Fruit fly (Drosophila melanogaster) whole organism, embryonic: ENCODE measurements around the gene CG31287.

Source experiments
- ATbp ChIP-seq: fragments of 200-800 bp; sonication (Bioruptor generic); optimal IDR thresholded peaks from 2 replicates; lab custom pipeline; 2017; ENCODE audit warnings: missing biosample characterization, mild to moderate bottlenecking, missing genetic modification characterization, missing genetic modification reagents
- CG10267 ChIP-seq: fragments of 200-800 bp; sonication (Bioruptor generic); optimal IDR thresholded peaks from 2 replicates; lab custom pipeline; 2018; ENCODE audit warnings: missing biosample characterization, mild to moderate bottlenecking, missing genetic modification characterization, moderate library complexity
- CG10543 ChIP-seq: fragments of 200-800 bp; sonication (Bioruptor generic); optimal IDR thresholded peaks from 3 replicates; lab custom pipeline; 2017; ENCODE audit warnings: missing biosample characterization, mild to moderate bottlenecking, missing genetic modification characterization, moderate library complexity
- CG11247 ChIP-seq: fragments of 200-800 bp; sonication (Bioruptor generic); IDR thresholded peaks from 2 replicates; pipeline ENCODE4 v1.3.6; 2022; ENCODE audit warnings: missing biosample characterization, missing genetic modification characterization
- CG11398 ChIP-seq: fragments of 200-800 bp; sonication (Bioruptor generic); optimal IDR thresholded peaks from 2 replicates; lab custom pipeline; 2016; ENCODE audit warnings: missing biosample characterization, missing genetic modification characterization
- CG11456 ChIP-seq: fragments of 200-800 bp; sonication (Bioruptor generic); IDR thresholded peaks from 3 replicates; pipeline ENCODE4 v1.3.6; 2022; ENCODE audit warnings: missing biosample characterization, missing genetic modification characterization
- CG11504 ChIP-seq: fragments of 200-800 bp; sonication (Bioruptor generic); optimal IDR thresholded peaks from 3 replicates; lab custom pipeline; 2019; ENCODE audit warnings: missing biosample characterization, mild to moderate bottlenecking, missing genetic modification characterization, moderate library complexity
- CG12236 ChIP-seq: fragments of 200-800 bp; sonication (Bioruptor generic); optimal IDR thresholded peaks from 2 replicates; lab custom pipeline; 2016; ENCODE audit warnings: missing biosample characterization, missing genetic modification characterization
- CG14441 ChIP-seq: fragments of 200-800 bp; sonication (Bioruptor generic); IDR thresholded peaks from 2 replicates; pipeline ENCODE4 v1.3.6; 2022; ENCODE audit warnings: missing biosample characterization, missing genetic modification characterization
- CG1602 ChIP-seq: fragments of 200-800 bp; sonication (Bioruptor generic); optimal IDR thresholded peaks from 3 replicates; lab custom pipeline; 2016; ENCODE audit warnings: missing biosample characterization, missing genetic modification characterization
- CG16815 ChIP-seq: fragments of 200-800 bp; sonication (Bioruptor generic); optimal IDR thresholded peaks from 3 replicates; lab custom pipeline; 2017; ENCODE audit warnings: missing biosample characterization, mild to moderate bottlenecking, missing genetic modification characterization
- CG2875 ChIP-seq: fragments of 200-800 bp; sonication (Bioruptor generic); optimal IDR thresholded peaks from 2 replicates; lab custom pipeline; 2017; ENCODE audit warnings: missing biosample characterization, mild to moderate bottlenecking, missing genetic modification characterization, missing genetic modification reagents
- CG31365 ChIP-seq: fragments of 200-800 bp; sonication (Bioruptor generic); optimal IDR thresholded peaks from 2 replicates; lab custom pipeline; 2018; ENCODE audit warnings: missing biosample characterization, mild to moderate bottlenecking, missing genetic modification characterization
- CG3281 ChIP-seq: fragments of 200-800 bp; sonication (Bioruptor generic); optimal IDR thresholded peaks from 3 replicates; lab custom pipeline; 2017; ENCODE audit warnings: missing biosample characterization, mild to moderate bottlenecking, missing genetic modification characterization
- CG34376 ChIP-seq: fragments of 200-800 bp; sonication (Bioruptor generic); optimal IDR thresholded peaks from 2 replicates; lab custom pipeline; 2018; ENCODE audit warnings: missing biosample characterization, mild to moderate bottlenecking, missing genetic modification characterization
- CG4360 ChIP-seq: fragments of 200-800 bp; sonication (Bioruptor generic); IDR thresholded peaks from 2 replicates; pipeline ENCODE4 v1.3.6; 2022; ENCODE audit warnings: missing biosample characterization, missing genetic modification characterization
- CG4424 ChIP-seq: fragments of 200-800 bp; sonication (Bioruptor generic); optimal IDR thresholded peaks from 3 replicates; lab custom pipeline; 2016; ENCODE audit warnings: missing biosample characterization, missing genetic modification characterization
- CG5953 ChIP-seq: fragments of 200-800 bp; sonication (Bioruptor generic); IDR thresholded peaks from 2 replicates; pipeline ENCODE4 v1.3.6; 2022; ENCODE audit warnings: missing biosample characterization, missing genetic modification characterization
- CG7745 ChIP-seq: fragments of 200-800 bp; sonication (Bioruptor generic); optimal IDR thresholded peaks from 2 replicates; lab custom pipeline; 2018; ENCODE audit warnings: missing biosample characterization, mild to moderate bottlenecking, missing genetic modification characterization, moderate library complexity
- CG8765 ChIP-seq: fragments of 200-800 bp; sonication (Bioruptor generic); IDR thresholded peaks from 2 replicates; pipeline ENCODE4 v1.3.6; 2022; ENCODE audit warnings: missing biosample characterization, missing genetic modification characterization
- Dbx ChIP-seq: fragments of 200-800 bp; sonication (Bioruptor generic); IDR thresholded peaks from 3 replicates; pipeline ENCODE4 v1.3.6; 2022; ENCODE audit warnings: missing biosample characterization, missing genetic modification characterization
- Deaf1 ChIP-seq: fragments of 200-800 bp; optimal IDR thresholded peaks from 3 replicates; lab custom pipeline; 2019; ENCODE audit warnings: missing biosample characterization, mild to moderate bottlenecking, missing genetic modification characterization, moderate library complexity
- Fer1 ChIP-seq: fragments of 200-800 bp; sonication (Bioruptor generic); optimal IDR thresholded peaks from 2 replicates; lab custom pipeline; 2017; ENCODE audit warnings: missing biosample characterization, mild to moderate bottlenecking, missing genetic modification characterization
- Gug ChIP-seq: fragments of 200-800 bp; sonication (Bioruptor generic); IDR thresholded peaks from 4 replicates; pipeline ENCODE4 v1.3.6; 2022; ENCODE audit warnings: missing biosample characterization, missing genetic modification characterization
- HLH3B ChIP-seq: fragments of 200-800 bp; sonication (Bioruptor generic); IDR thresholded peaks from 2 replicates; pipeline ENCODE4 v1.3.6; 2022; ENCODE audit warnings: missing biosample characterization, missing genetic modification characterization
- Hr51 ChIP-seq, 2 experiments: fragments of 200-800 bp; sonication (Bioruptor generic); optimal IDR thresholded peaks; 2 replicates in 1 of 2; 3 replicates in 1 of 2; lab custom pipeline; 2016 to 2018; ENCODE audit warnings: missing biosample characterization in 2 of 2, missing genetic modification characterization in 2 of 2, mild to moderate bottlenecking in 1 of 2, moderate library complexity in 1 of 2
- Hsf ChIP-seq: fragments of 200-800 bp; sonication (Bioruptor generic); optimal IDR thresholded peaks from 3 replicates; lab custom pipeline; 2016; ENCODE audit warnings: missing biosample characterization, missing genetic modification characterization
- Max ChIP-seq: fragments of 200-800 bp; sonication (Bioruptor generic); optimal IDR thresholded peaks from 2 replicates; lab custom pipeline; 2016; ENCODE audit warnings: missing biosample characterization, mild to moderate bottlenecking, missing genetic modification characterization
- Nf-YA ChIP-seq: fragments of 200-800 bp; sonication (Bioruptor generic); IDR thresholded peaks from 2 replicates; pipeline ENCODE4 v1.3.6; 2022; ENCODE audit warnings: missing biosample characterization, missing genetic modification characterization
- Optix ChIP-seq: fragments of 200-800 bp; sonication (Bioruptor generic); IDR thresholded peaks from 3 replicates; pipeline ENCODE4 v1.3.6; 2022; ENCODE audit warnings: missing biosample characterization, missing genetic modification characterization
- Xbp1 ChIP-seq: fragments of 200-800 bp; sonication (Bioruptor generic); optimal IDR thresholded peaks from 3 replicates; lab custom pipeline; 2016; ENCODE audit warnings: missing biosample characterization, mild to moderate bottlenecking, missing genetic modification characterization
- abd-A ChIP-seq: fragments of 200-800 bp; sonication (Bioruptor generic); optimal IDR thresholded peaks from 3 replicates; lab custom pipeline; 2019; ENCODE audit warnings: missing biosample characterization, mild to moderate bottlenecking, missing genetic modification characterization, moderate library complexity
- al ChIP-seq: fragments of 200-800 bp; sonication (Bioruptor generic); IDR thresholded peaks from 2 replicates; pipeline ENCODE4 v1.3.6; 2022; ENCODE audit warnings: missing biosample characterization, missing genetic modification characterization
- ci ChIP-seq: fragments of 200-800 bp; sonication (Bioruptor generic); IDR thresholded peaks from 3 replicates; pipeline ENCODE4 v1.3.6; 2022; ENCODE audit warnings: missing biosample characterization, missing genetic modification characterization
- gcm2 ChIP-seq: fragments of 200-800 bp; sonication (Bioruptor generic); optimal IDR thresholded peaks from 2 replicates; lab custom pipeline; 2016; ENCODE audit warnings: missing biosample characterization, missing genetic modification characterization
- gem ChIP-seq: fragments of 200-800 bp; sonication (Bioruptor generic); optimal IDR thresholded peaks from 2 replicates; lab custom pipeline; 2019; ENCODE audit warnings: missing biosample characterization, mild to moderate bottlenecking, missing genetic modification characterization, moderate library complexity
- grau ChIP-seq: fragments of 200-800 bp; optimal IDR thresholded peaks from 3 replicates; lab custom pipeline; 2019; ENCODE audit warnings: missing biosample characterization, mild to moderate bottlenecking, missing genetic modification characterization, moderate library complexity
- lmd ChIP-seq: fragments of 200-800 bp; sonication (Bioruptor generic); IDR thresholded peaks from 2 replicates; pipeline ENCODE4 v1.3.6; 2022; ENCODE audit warnings: missing biosample characterization, missing genetic modification characterization
- mirr ChIP-seq: fragments of 200-800 bp; sonication (Bioruptor generic); optimal IDR thresholded peaks from 3 replicates; lab custom pipeline; 2018; ENCODE audit warnings: missing biosample characterization, mild to moderate bottlenecking, missing genetic modification characterization
- nau ChIP-seq: fragments of 200-800 bp; sonication (Bioruptor generic); optimal IDR thresholded peaks from 3 replicates; lab custom pipeline; 2017; ENCODE audit warnings: missing biosample characterization, mild to moderate bottlenecking, missing genetic modification characterization, missing genetic modification reagents
- pnt ChIP-seq: fragments of 200-800 bp; sonication (Bioruptor generic); optimal IDR thresholded peaks from 3 replicates; lab custom pipeline; 2016; ENCODE audit warnings: missing biosample characterization, missing genetic modification characterization
- prd ChIP-seq, 3 experiments: fragments of >200 bp in 2 of 3; fragments of 200-800 bp in 1 of 3; sonication (Bioruptor generic) in 1 of 3; optimal IDR thresholded peaks in 2 of 3; IDR thresholded peaks in 1 of 3; 2 replicates in 2 of 3; 3 replicates in 1 of 3; pipeline versions ENCODE4 v1.3.6 to Lab custom; 2017 to 2022; ENCODE audit warnings: missing biosample characterization in 1 of 3, missing genetic modification characterization in 1 of 3
- unpg ChIP-seq: fragments of 200-800 bp; sonication (Bioruptor generic); optimal IDR thresholded peaks from 3 replicates; lab custom pipeline; 2018; ENCODE audit warnings: missing biosample characterization, mild to moderate bottlenecking, missing genetic modification characterization, moderate library complexity
- usp ChIP-seq: fragments of >200 bp; optimal IDR thresholded peaks from 2 replicates; lab custom pipeline; 2017; ENCODE audit warnings: missing biosample characterization, missing genetic modification characterization
- wdn ChIP-seq: fragments of 200-800 bp; sonication (Bioruptor generic); IDR thresholded peaks from 2 replicates; pipeline ENCODE4 v1.3.6; 2022; ENCODE audit warnings: missing biosample characterization, missing genetic modification characterization
- wek ChIP-seq: fragments of 200-800 bp; sonication (Bioruptor generic); optimal IDR thresholded peaks from 3 replicates; lab custom pipeline; 2018; ENCODE audit warnings: missing biosample characterization, mild to moderate bottlenecking, missing genetic modification characterization, moderate library complexity
- z ChIP-seq: fragments of 200-800 bp; sonication (Bioruptor generic); IDR thresholded peaks from 3 replicates; pipeline ENCODE4 v1.3.6; 2022; ENCODE audit warnings: missing biosample characterization, missing genetic modification characterization
- zf30C ChIP-seq: fragments of 200-800 bp; sonication (Bioruptor generic); optimal IDR thresholded peaks from 3 replicates; lab custom pipeline; 2018; ENCODE audit warnings: missing biosample characterization, mild to moderate bottlenecking, missing genetic modification characterization

The CG31287 gene

DNA sequence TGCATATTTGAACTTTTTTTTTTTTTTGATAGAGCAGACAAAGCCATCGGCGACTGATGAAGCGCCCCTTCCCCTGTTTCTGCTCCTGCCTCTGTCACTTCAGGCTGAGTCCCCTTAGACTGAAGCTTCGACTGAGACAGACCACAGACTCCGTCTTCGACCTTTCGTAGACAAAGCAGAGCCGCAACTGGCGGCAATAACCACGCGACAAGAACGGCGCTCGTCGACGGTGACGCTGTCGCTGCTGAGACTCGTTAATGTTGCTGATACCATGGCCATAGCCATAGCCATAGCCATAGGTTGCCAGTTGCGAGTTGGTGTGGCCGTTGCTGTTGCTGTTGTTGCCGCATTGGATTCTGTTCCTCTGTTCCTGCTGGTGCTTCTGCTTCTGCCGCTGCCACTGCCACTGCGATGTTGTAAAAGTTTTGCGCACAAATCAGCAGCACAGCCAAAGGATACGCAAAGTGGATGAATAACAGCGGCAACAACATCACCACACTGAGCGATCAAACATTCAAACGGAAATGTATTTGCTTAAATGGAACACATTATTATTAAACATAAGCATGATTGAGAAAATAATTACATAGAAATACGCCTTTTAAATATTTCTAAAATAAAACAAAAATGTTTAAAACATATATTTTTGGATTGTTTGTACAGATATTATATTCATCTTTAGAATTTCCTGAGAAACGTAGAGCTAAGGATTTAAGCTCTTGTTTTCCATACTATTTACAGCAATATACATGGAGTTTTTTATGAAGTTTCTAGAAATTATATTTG, 20.3 kb downstream of the CG31287 start (continued):
- TF ChIP-seq gem (peak; percentile 78), Xbp1 (GFP tag; lab: Kevin White, UChicago) (peak; percentile 9), pnt (GFP tag; lab: Kevin White, UChicago) (no peak), z (peak; percentile 51; the same call in 1 of the 3 replicates), zf30C (peak; percentile 21), CG7745 (tag; lab: Kevin White, UChicago) (no peak), CG8765 (0 out of 2 replicates have a peak, but pooled peaks have one; percentile 29), grau (peak; percentile 59), ci (peak; percentile 67; the same call in 2 of the 3 replicates), CG34376 (no peak), abd-A (tag; lab: Kevin White, UChicago) (peak; percentile 90), lmd (GFP tag; lab: Robert Waterston, UW) (no peak), CG14441 (GFP tag; lab: Robert Waterston, UW) (peak; percentile 15; the same call in 1 of the 2 replicates), al (GFP tag; lab: Robert Waterston, UW) (no peak), CG12236 (GFP tag; lab: Kevin White, UChicago) (no peak), CG10543 (GFP tag; lab: Kevin White, UChicago) (peak; percentile 72), HLH3B (GFP tag; lab: Robert Waterston, UW) (0 out of 2 replicates have a peak, but pooled peaks have one; percentile 16), CG16815 (GFP tag; lab: Kevin White, UChicago) (peak; percentile 1), CG11398 (no peak), CG11504 (tag; lab: Kevin White, UChicago) (peak; percentile 78), Nf-YA (GFP tag; lab: Robert Waterston, UW) (no peak), CG3281 (GFP tag; lab: Kevin White, UChicago) (peak; percentile 66), mirr (peak; percentile 55), Deaf1 (tag; lab: Kevin White, UChicago) (peak; percentile 82), Gug (no peak; the same call in 3 of the 4 replicates), usp (GFP tag; lab: Kevin White, UChicago) (no peak), Hr51 (GFP tag; optimal IDR thresholded peaks at IDR 0.05; lab: Kevin White, UChicago) (peak in 1 of 2 experiments; percentile 65), Hsf (GFP tag; lab: Kevin White, UChicago) (peak; percentile 11), nau (no peak), Optix (GFP tag; lab: Robert Waterston, UW) (no peak), CG4360 (GFP tag; lab: Robert Waterston, UW) (peak; percentile 57; the same call in 1 of the 2 replicates), gcm2 (no peak), CG10267 (tag; lab: Kevin White, UChicago) (no peak), prd (optimal IDR thresholded peaks at IDR 0.05; lab: Kevin White, UChicago) (no peak), prd (GFP tag; IDR thresholded peaks at IDR 0.05; lab: Robert Waterston, UW) (peak; percentile 47; the same call in 1 of the 3 replicates), CG11456 (GFP tag; lab: Robert Waterston, UW) (no peak), Max (GFP tag; lab: Kevin White, UChicago) (no peak), CG1602 (peak; percentile 13), Fer1 (peak; percentile 55), CG31365 (tag; lab: Kevin White, UChicago) (peak; percentile 22), unpg (GFP tag; lab: Kevin White, UChicago) (peak; percentile 27), CG11247 (peak; percentile 43; the same call in 1 of the 2 replicates), wdn (GFP tag; lab: Robert Waterston, UW) (no peak), CG5953 (GFP tag; lab: Robert Waterston, UW) (no peak), CG2875 (GFP tag; lab: Kevin White, UChicago) (no peak), CG4424 (peak; percentile 39), Dbx (GFP tag; lab: Robert Waterston, UW) (peak; percentile 39; the same call in 1 of the 3 replicates), ATbp (GFP tag; lab: Kevin White, UChicago) (no peak), wek (no peak)
